Worm (Caenorhabditis elegans): ENCODE results near the gene srw-71.

- TF ChIP-seq mep-1 (tag; optimal IDR thresholded peaks at IDR 0.05) (no peak), snpc-4 (tag; optimal IDR thresholded peaks at IDR 0.05) (no peak), tbx-8 (GFP tag; optimal IDR thresholded peaks at IDR 0.05) (no peak), pha-4 (tag; optimal IDR thresholded peaks at IDR 0.05) (no peak), ztf-11 (tag; optimal IDR thresholded peaks at IDR 0.05) (no peak), zip-8 (tag; optimal IDR thresholded peaks at IDR 0.05) (no peak), nhr-28 (tag; optimal IDR thresholded peaks at IDR 0.05) (no peak)
Measured at ce11 chrV:7389771-7390170, 41.1 kb downstream of the srw-71 start, which contains the start of gene C02H6.1.

All from whole organism, mixed stage, embryonic.